Worm (Caenorhabditis elegans): Measurements from ENCODE around the gene chil-16.

The chil-16 gene

ce11 chrII:9398370-9398901 is 43.3 kb downstream of the chil-16 start, which contains the start of the genes Y51B9A.14 and Y51B9A.8:
TSS of gene Y51B9A.14 (minus strand) at chrII:9398470.
TSS of gene Y51B9A.8 (plus strand) at chrII:9398851.
- TF ChIP-seq ceh-58 (GFP tag; IDR thresholded peaks at IDR 0.05) (no peak), somi-1 (GFP tag; optimal IDR thresholded peaks at IDR 0.05) (no peak), Y53F4B.3 (GFP tag; IDR thresholded peaks at IDR 0.05) (no peak), ztf-6 (GFP tag; IDR thresholded peaks at IDR 0.05) (no peak), Y56A3A.18 (GFP tag; IDR thresholded peaks at IDR 0.05) (no peak), nhr-27 (tag; optimal IDR thresholded peaks at IDR 0.05) (no peak), cebp-2 (GFP tag; IDR thresholded peaks at IDR 0.05) (no peak), ztf-18 (tag; optimal IDR thresholded peaks at IDR 0.05) (no peak), ceh-100 (GFP tag; IDR thresholded peaks at IDR 0.05) (no peak), Y79H2A.3 (GFP tag; conservative IDR thresholded peaks at IDR 0.05) (no peak), let-526 (GFP tag; IDR thresholded peaks at IDR 0.05) (no peak), athp-1 (tag; optimal IDR thresholded peaks at IDR 0.05) (no peak), attf-6 (GFP tag; IDR thresholded peaks at IDR 0.05) (no peak), let-607 (tag; optimal IDR thresholded peaks at IDR 0.05) (no peak), bed-1 (GFP tag; IDR thresholded peaks at IDR 0.05) (no peak), cebp-1 (GFP tag; IDR thresholded peaks at IDR 0.05) (no peak), cebp-1 (tag; optimal IDR thresholded peaks at IDR 0.05) (no peak), T26A5.8 (tag; optimal IDR thresholded peaks at IDR 0.05) (no peak), C06A6.2 (GFP tag; conservative IDR thresholded peaks at IDR 0.05) (no peak), lir-1 (GFP tag; conservative IDR thresholded peaks at IDR 0.05) (no peak), mel-28 (tag; optimal IDR thresholded peaks at IDR 0.05; ENCODE audit: borderline replicate concordance) (no peak)

DNA sequence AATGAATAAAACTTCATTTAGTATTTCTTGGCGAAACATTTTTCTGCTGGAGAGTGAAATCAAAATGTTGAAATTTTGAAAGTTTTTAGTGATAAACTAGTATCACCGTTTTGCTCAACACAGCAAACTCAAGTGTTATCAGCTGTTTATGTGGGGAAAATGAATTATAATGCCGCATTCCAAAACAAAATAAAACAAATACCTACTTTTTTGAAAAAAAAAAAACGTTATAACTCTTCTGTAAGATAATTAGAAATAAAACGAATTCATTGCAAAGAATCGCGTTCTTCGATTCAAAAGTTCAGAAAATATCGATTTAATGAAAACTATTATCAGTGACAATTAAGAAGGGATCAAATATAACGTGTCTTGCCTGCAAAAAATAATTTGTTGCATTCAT is 44.2 kb downstream of the chil-16 start, which contains the start of gene Y51B9A.9:
Gene Y51B9A.9, minus strand, starts transcription at position 101 of the 400 bp plus-strand sequence.
- TF ChIP-seq F57C9.4 (tag; optimal IDR thresholded peaks at IDR 0.05) (no peak), F57A8.1 (GFP tag; optimal IDR thresholded peaks at IDR 0.05) (no peak), madf-10 (tag; optimal IDR thresholded peaks at IDR 0.05) (no peak), C06A6.2 (GFP tag; conservative IDR thresholded peaks at IDR 0.05) (no peak), ceh-27 (GFP tag; optimal IDR thresholded peaks at IDR 0.05) (no peak), cebp-2 (GFP tag; IDR thresholded peaks at IDR 0.05) (no peak), ceh-100 (GFP tag; IDR thresholded peaks at IDR 0.05) (no peak), atf-7 (tag; optimal IDR thresholded peaks at IDR 0.05) (no peak), F23B12.7 (tag; optimal IDR thresholded peaks at IDR 0.05; ENCODE audit: insufficient read depth) (no peak), nhr-90 (tag; optimal IDR thresholded peaks at IDR 0.05) (no peak), attf-3 (GFP tag; conservative IDR thresholded peaks at IDR 0.05) (no peak), ztf-22 (GFP tag; optimal IDR thresholded peaks at IDR 0.05) (no peak), dpl-1 (GFP tag; optimal IDR thresholded peaks at IDR 0.05) (no peak), mxl-1 (tag; optimal IDR thresholded peaks at IDR 0.05) (no peak), madf-8 (GFP tag; conservative IDR thresholded peaks at IDR 0.05) (no peak), T26A5.8 (tag; optimal IDR thresholded peaks at IDR 0.05) (no peak), ZK185.1 (tag; optimal IDR thresholded peaks at IDR 0.05; ENCODE audit: poor library complexity, severe bottlenecking) (no peak), sea-2 (GFP tag; IDR thresholded peaks at IDR 0.05) (no peak), unc-62 (GFP tag; optimal IDR thresholded peaks at IDR 0.05) (no peak)

DNA sequence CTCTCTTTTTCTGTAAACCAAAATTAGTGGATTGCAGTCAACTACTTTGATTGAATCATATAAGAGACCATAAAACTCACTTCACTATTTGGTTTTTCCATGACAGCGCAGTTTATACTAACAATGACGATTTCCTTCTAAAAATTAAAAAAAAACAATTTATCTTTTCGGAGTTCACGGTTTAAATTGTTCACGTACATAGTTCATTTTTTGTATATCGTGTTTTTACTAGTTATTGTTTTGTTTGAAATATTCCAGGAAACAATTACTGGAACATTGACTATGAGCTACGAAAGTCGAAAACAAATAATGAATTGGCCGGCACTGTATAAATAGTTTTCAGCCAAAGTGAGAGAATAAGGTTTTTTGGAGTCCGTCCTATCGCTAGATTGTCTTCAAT is 49.0 kb downstream of the chil-16 start, which contains the start of gene lido-17:
Gene lido-17, minus strand, starts transcription at position 101 of the 400 bp plus-strand sequence.
- TF ChIP-seq F49E8.2 (tag; optimal IDR thresholded peaks at IDR 0.05; ENCODE audit: insufficient read depth) (no peak), C06A6.2 (GFP tag; conservative IDR thresholded peaks at IDR 0.05) (no peak), F39B2.1 (GFP tag; IDR thresholded peaks at IDR 0.05) (no peak), ztf-26 (tag; optimal IDR thresholded peaks at IDR 0.05) (no peak)

Measured in whole organism, young adult.